Worm (Caenorhabditis elegans): ENCODE data around the gene gip-1.

The gip-1 gene

DNA sequence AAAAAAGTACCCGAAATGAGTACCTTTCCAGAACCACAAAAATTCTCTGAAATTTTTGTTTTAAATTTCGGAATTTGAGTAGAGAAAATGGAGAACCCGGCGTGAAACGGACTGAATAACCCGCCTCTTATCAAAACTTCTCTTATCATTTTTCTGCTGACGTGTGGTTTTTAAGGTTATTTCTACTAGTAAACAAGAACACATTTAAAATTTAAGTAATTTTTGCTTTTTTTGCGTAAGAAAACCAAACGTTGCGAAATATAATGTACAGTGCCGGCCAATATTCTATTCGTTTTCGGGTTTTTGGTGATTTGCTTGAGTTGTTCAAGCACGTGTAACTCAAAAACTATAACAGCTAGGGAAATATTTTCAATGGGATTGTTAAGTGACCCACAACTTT is 36.4 kb upstream of the gip-1 start:
- TF ChIP-seq dve-1 (tag; optimal IDR thresholded peaks at IDR 0.05; ENCODE audit: insufficient read depth) = peak; percentile 28
- no peak for TF ChIP-seq daf-16 (GFP tag; optimal IDR thresholded peaks at IDR 0.05)
- TF ChIP-seq daf-16 (tag; optimal IDR thresholded peaks at IDR 0.05) = peak; percentile 69
- no peak for TF ChIP-seq F49E8.2 (tag; optimal IDR thresholded peaks at IDR 0.05; ENCODE audit: borderline replicate concordance)
- no peak for TF ChIP-seq ceh-44 (GFP tag; IDR thresholded peaks at IDR 0.05)
- TF ChIP-seq hif-1 (tag; optimal IDR thresholded peaks at IDR 0.05) = peak in 1 of 2 experiments; percentile 24

DNA sequence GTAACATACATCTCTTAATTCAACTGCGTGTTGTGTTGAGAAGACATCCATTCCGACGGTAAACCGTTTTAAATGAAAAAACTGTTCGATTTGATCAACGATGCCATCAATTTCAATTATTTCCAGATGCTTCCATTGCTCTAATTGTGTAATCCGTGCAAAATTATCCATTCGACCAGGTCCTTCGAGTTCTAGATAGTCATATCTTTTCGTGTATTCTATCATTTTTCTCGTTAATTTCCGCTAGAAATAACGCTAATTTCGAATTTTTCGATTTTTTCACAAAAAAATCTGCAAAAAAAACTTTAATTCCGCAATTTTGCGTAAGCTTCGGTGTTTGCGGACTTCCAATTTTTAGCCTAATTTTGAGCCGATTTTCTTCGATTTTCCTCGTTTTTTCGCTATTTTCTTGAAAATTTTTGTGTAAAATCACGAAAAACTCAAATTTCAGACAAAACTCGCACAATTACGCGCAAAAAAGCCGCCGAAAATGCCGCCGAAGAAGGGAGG is 33.4 kb upstream of the gip-1 start, which contains the start of the genes fbxa-66 and iffb-1:
fbxa-66 (minus strand) TSS at position 51 of the 510 bp plus-strand sequence.
iffb-1 (plus strand) TSS at position 452 of the 510 bp plus-strand sequence.
- no peak for TF ChIP-seq hlh-30 (tag; optimal IDR thresholded peaks at IDR 0.05; ENCODE audit: insufficient read depth)
- TF ChIP-seq dpl-1 (GFP tag; optimal IDR thresholded peaks at IDR 0.05) = peak; percentile 60
- TF ChIP-seq lin-38 (GFP tag; IDR thresholded peaks at IDR 0.05) = peak; percentile 47

- TF ChIP-seq set-16 (GFP tag; IDR thresholded peaks at IDR 0.05) (peak; percentile 86), dmd-8 (GFP tag; IDR thresholded peaks at IDR 0.05) (no peak), aha-1 (tag) (peak; percentile 83), unc-62 (GFP tag; optimal IDR thresholded peaks at IDR 0.05 in 1 of 2) (peak in 1 of 2 experiments; percentile 41), unc-62 (tag; optimal IDR thresholded peaks at IDR 0.05) (no peak)
Observed at ce11 chrIII:2314678-2315077, 32.7 kb upstream of the gip-1 start.

DNA sequence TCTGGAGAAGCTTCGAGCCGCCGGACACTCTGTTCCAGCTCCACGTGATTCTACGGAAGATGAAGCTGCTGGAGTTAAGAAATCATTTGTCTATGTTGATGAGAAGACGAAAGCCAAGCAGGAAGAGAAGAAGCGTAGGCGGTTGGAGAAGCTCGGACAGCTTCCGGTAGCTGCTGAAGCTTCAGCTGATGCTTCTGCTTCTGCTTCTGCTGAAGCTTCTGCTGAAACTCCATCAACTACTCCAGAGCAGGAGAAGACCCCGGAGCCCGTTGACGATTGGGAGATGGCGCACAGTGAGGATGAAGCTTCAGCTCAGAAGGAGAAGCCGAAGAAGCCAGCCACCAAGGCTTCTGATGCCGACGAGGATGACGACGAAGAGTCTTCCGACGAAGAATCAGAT is 31.0 kb upstream of the gip-1 start:
- TF ChIP-seq unc-62 (GFP tag; optimal IDR thresholded peaks at IDR 0.05 in 1 of 2) (peak in 1 of 2 experiments; percentile 9), unc-62 (tag; optimal IDR thresholded peaks at IDR 0.05) (no peak), set-16 (GFP tag; IDR thresholded peaks at IDR 0.05) (peak; percentile 84), mep-1 (tag; optimal IDR thresholded peaks at IDR 0.05) (no peak)

DNA sequence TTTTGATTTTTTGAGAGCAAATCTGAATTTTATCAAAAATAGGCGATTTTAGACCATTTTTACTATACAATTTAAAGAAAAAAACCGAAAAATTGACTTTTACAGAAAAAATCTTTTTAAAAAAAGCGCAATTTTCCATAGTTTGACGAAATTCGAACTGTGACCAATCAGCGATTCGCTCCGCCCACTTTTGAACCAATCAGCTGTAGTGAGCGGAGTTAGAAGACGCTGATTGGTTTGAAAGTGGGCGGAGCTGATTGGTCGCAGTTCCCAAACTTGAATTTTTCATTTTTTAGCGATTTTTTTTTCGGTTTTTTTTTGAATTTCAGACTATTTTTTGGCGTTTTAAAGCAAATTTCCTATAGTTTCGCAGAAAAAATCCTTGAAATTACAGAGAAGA is 22.7 kb upstream of the gip-1 start:
- TF ChIP-seq daf-19 (GFP tag; conservative IDR thresholded peaks at IDR 0.05) = no peak
- TF ChIP-seq F26F4.8 (GFP tag; conservative IDR thresholded peaks at IDR 0.05) = no peak
- TF ChIP-seq zag-1 (tag; optimal IDR thresholded peaks at IDR 0.05) = no peak
- TF ChIP-seq Y75B8A.6 (GFP tag; IDR thresholded peaks at IDR 0.05) = no peak
- no peak for TF ChIP-seq hlh-30 (tag; optimal IDR thresholded peaks at IDR 0.05; ENCODE audit: insufficient read depth)
- no peak for TF ChIP-seq pqm-1 (tag; optimal IDR thresholded peaks at IDR 0.05)
- no peak for TF ChIP-seq tra-1 (GFP tag; IDR thresholded peaks at IDR 0.05)
- TF ChIP-seq egl-27 (tag; optimal IDR thresholded peaks at IDR 0.05) = no peak
- TF ChIP-seq ztf-7 (tag; optimal IDR thresholded peaks at IDR 0.05) = no peak
- no peak for TF ChIP-seq attf-4 (tag; optimal IDR thresholded peaks at IDR 0.05)
- no peak for TF ChIP-seq arid-1 (GFP tag; conservative IDR thresholded peaks at IDR 0.05)
- no peak for TF ChIP-seq fkh-10 (GFP tag; optimal IDR thresholded peaks at IDR 0.05)
- no peak for TF ChIP-seq hlh-11 (tag; optimal IDR thresholded peaks at IDR 0.05)
- no peak for TF ChIP-seq daf-16 (GFP tag; optimal IDR thresholded peaks at IDR 0.05)
- no peak for TF ChIP-seq daf-16 (tag; optimal IDR thresholded peaks at IDR 0.05)
- no peak for TF ChIP-seq ztf-11 (tag; optimal IDR thresholded peaks at IDR 0.05)
- TF ChIP-seq dve-1 (tag; optimal IDR thresholded peaks at IDR 0.05; ENCODE audit: insufficient read depth) = no peak
- TF ChIP-seq set-16 (GFP tag; IDR thresholded peaks at IDR 0.05) = no peak
- no peak for TF ChIP-seq spr-3 (GFP tag; optimal IDR thresholded peaks at IDR 0.05)
- TF ChIP-seq madf-9 (GFP tag; conservative IDR thresholded peaks at IDR 0.05) = no peak
- TF ChIP-seq zip-11 (GFP tag; IDR thresholded peaks at IDR 0.05) = no peak

ce11 chrIII:2328612-2329011 is 18.8 kb upstream of the gip-1 start:
- no peak for TF ChIP-seq php-3 (GFP tag; IDR thresholded peaks at IDR 0.05)
- peak in 1 of 2 experiments; percentile 61 for TF ChIP-seq unc-62 (GFP tag; optimal IDR thresholded peaks at IDR 0.05 in 1 of 2)
- no peak for TF ChIP-seq unc-62 (tag; optimal IDR thresholded peaks at IDR 0.05)
- TF ChIP-seq ceh-28 (tag; optimal IDR thresholded peaks at IDR 0.05) = peak; percentile 85
- TF ChIP-seq fkh-10 (GFP tag; optimal IDR thresholded peaks at IDR 0.05) = no peak
- no peak for TF ChIP-seq nhr-41 (GFP tag; IDR thresholded peaks at IDR 0.05)
- TF ChIP-seq nhr-48 (tag; optimal IDR thresholded peaks at IDR 0.05) = no peak

All from whole organism, L4 larva.